Worm (Caenorhabditis elegans) whole organism, early embryonic: ENCODE data around the gene clec-48.

Source experiments
- ama-1 ChIP-seq: fragments of 150-350 bp; optimal IDR thresholded peaks from 2 replicates; lab custom pipeline; 2014
- ceh-13 ChIP-seq: fragments of 200-800 bp; sonication (Bioruptor generic); optimal IDR thresholded peaks from 2 replicates; lab custom pipeline; 2018; ENCODE audit warnings: mild to moderate bottlenecking, missing genetic modification characterization, missing compliant biosample characterization
- ceh-36 ChIP-seq: sonication (generic microtip); optimal IDR thresholded peaks from 2 replicates; lab custom pipeline; 2016; ENCODE audit warnings: missing genetic modification characterization, inconsistent platforms, missing compliant biosample characterization
- ets-7 ChIP-seq: sonication (generic microtip); optimal IDR thresholded peaks from 2 replicates; lab custom pipeline; 2016; ENCODE audit warnings: missing genotype, missing genetic modification characterization, missing compliant biosample characterization
- flt-1 ChIP-seq: fragments of 200-800 bp; sonication (Bioruptor generic); IDR thresholded peaks from 2 replicates; pipeline ENCODE4 v1.3.6; 2022; ENCODE audit warnings: missing genetic modification characterization, missing compliant biosample characterization
- hmbx-1 ChIP-seq: sonication (generic microtip); optimal IDR thresholded peaks from 2 replicates; lab custom pipeline; 2016; ENCODE audit warnings: mild to moderate bottlenecking, missing genetic modification characterization, missing compliant biosample characterization
- pes-1 ChIP-seq: fragments of 200-800 bp; sonication (Bioruptor generic); IDR thresholded peaks from 2 replicates; pipeline ENCODE4 v1.3.6; 2022; ENCODE audit warnings: missing genetic modification reagents, missing genetic modification characterization, missing compliant biosample characterization
- scrt-1 ChIP-seq: fragments of 200-800 bp; sonication (Bioruptor generic); IDR thresholded peaks from 2 replicates; pipeline ENCODE4 v1.3.6; 2022; ENCODE audit warnings: missing genetic modification characterization, missing compliant biosample characterization
- sea-1 ChIP-seq: fragments of 200-800 bp; sonication (Bioruptor generic); conservative IDR thresholded peaks from 2 replicates; pipeline ENCODE4 v1.3.6; 2022; ENCODE audit warnings: missing genetic modification characterization, missing compliant biosample characterization
- tbx-11 ChIP-seq: fragments of 200-800 bp; sonication (Bioruptor generic); IDR thresholded peaks from 2 replicates; pipeline ENCODE4 v1.3.6; 2022; ENCODE audit warnings: missing genetic modification characterization, missing compliant biosample characterization
- tbx-37 ChIP-seq: fragments of 200-800 bp; sonication (Bioruptor generic); conservative IDR thresholded peaks from 2 replicates; pipeline ENCODE4 v1.3.6; 2022; ENCODE audit warnings: missing genetic modification reagents, missing genetic modification characterization, missing compliant biosample characterization
- tra-4 ChIP-seq: sonication (generic microtip); optimal IDR thresholded peaks from 2 replicates; lab custom pipeline; 2017; ENCODE audit warnings: missing genetic modification characterization, missing compliant biosample characterization

ce11 chrV:18137679-18138078 is 20.1 kb upstream of the clec-48 start:
- TF ChIP-seq ceh-13 (GFP tag; lab: Kevin White, UChicago) (no peak), hmbx-1 (tag; lab: Kevin White, UChicago) (no peak), tbx-37 (GFP tag; lab: Robert Waterston, UW) (no peak), sea-1 (no peak), tra-4 (tag; lab: Kevin White, UChicago) (no peak), ets-7 (tag; lab: Kevin White, UChicago) (no peak), scrt-1 (GFP tag; lab: Robert Waterston, UW) (no peak), ceh-36 (tag; lab: Kevin White, UChicago) (no peak), flt-1 (no peak), ama-1 (no peak), pes-1 (GFP tag; lab: Robert Waterston, UW) (no peak), tbx-11 (GFP tag; lab: Robert Waterston, UW) (no peak)
